Worm (Caenorhabditis elegans) whole organism, late embryonic: Measurements from ENCODE around the gene F28A12.3.
A peak's percentile ranks its signal among the peaks of the same experiment; 100 is the strongest.

Experiments
- C38D4.7 ChIP-seq: fragments of 200-800 bp; sonication (Bioruptor generic); optimal IDR thresholded peaks from 2 replicates; lab custom pipeline; 2018; ENCODE audit warnings: mild to moderate bottlenecking, missing genetic modification characterization, moderate library complexity, missing compliant biosample characterization
- T23F11.4 ChIP-seq: fragments of 200-800 bp; sonication (Bioruptor generic); optimal IDR thresholded peaks from 2 replicates; lab custom pipeline; 2018; ENCODE audit warnings: mild to moderate bottlenecking, missing genetic modification characterization, missing compliant biosample characterization
- ahr-1 ChIP-seq: sonication (generic microtip); optimal IDR thresholded peaks from 2 replicates; lab custom pipeline; 2016; ENCODE audit warnings: missing genetic modification characterization, missing compliant biosample characterization
- ceh-14 ChIP-seq: sonication (generic microtip); optimal IDR thresholded peaks from 2 replicates; lab custom pipeline; 2016; ENCODE audit warnings: missing genotype, missing genetic modification characterization, missing compliant biosample characterization
- ceh-18 ChIP-seq: sonication (generic microtip); optimal IDR thresholded peaks from 2 replicates; lab custom pipeline; 2016; ENCODE audit warnings: missing genetic modification characterization, missing compliant biosample characterization
- ceh-24 ChIP-seq: sonication (generic microtip); optimal IDR thresholded peaks from 2 replicates; lab custom pipeline; 2016; ENCODE audit warnings: mild to moderate bottlenecking, missing genetic modification characterization, missing compliant biosample characterization
- ceh-31 ChIP-seq: sonication (generic microtip); optimal IDR thresholded peaks from 2 replicates; lab custom pipeline; 2016; ENCODE audit warnings: missing genetic modification characterization, missing compliant biosample characterization
- ceh-45 ChIP-seq: fragments of 200-800 bp; sonication (Bioruptor generic); IDR thresholded peaks from 2 replicates; pipeline ENCODE4 v1.3.6; 2022; ENCODE audit warnings: missing genetic modification reagents, missing genetic modification characterization, missing compliant biosample characterization
- ceh-48 ChIP-seq: sonication (generic microtip); optimal IDR thresholded peaks from 2 replicates; lab custom pipeline; 2016; ENCODE audit warnings: missing genetic modification characterization, inconsistent platforms, missing compliant biosample characterization
- ceh-9 ChIP-seq: sonication (generic microtip); optimal IDR thresholded peaks from 2 replicates; lab custom pipeline; 2016; ENCODE audit warnings: mild to moderate bottlenecking, missing genetic modification characterization, inconsistent platforms, missing compliant biosample characterization
- che-1 ChIP-seq: sonication (generic microtip); optimal IDR thresholded peaks from 2 replicates; lab custom pipeline; 2016; ENCODE audit warnings: mild to moderate bottlenecking, missing genetic modification characterization, missing compliant biosample characterization
- dmd-4 ChIP-seq: sonication (generic microtip); optimal IDR thresholded peaks from 2 replicates; lab custom pipeline; 2016; ENCODE audit warnings: borderline replicate concordance, missing genetic modification characterization, missing compliant biosample characterization
- dve-1 ChIP-seq: sonication (generic microtip); optimal IDR thresholded peaks from 2 replicates; lab custom pipeline; 2017; ENCODE audit warnings: antibody characterized with exemption, mild to moderate bottlenecking, missing genetic modification characterization, missing compliant biosample characterization
- elt-2 ChIP-seq: sonication (generic microtip); optimal IDR thresholded peaks from 2 replicates; lab custom pipeline; 2016; ENCODE audit warnings: missing genetic modification reagents, missing genetic modification characterization, missing compliant biosample characterization
- elt-4 ChIP-seq: sonication (generic microtip); optimal IDR thresholded peaks from 2 replicates; lab custom pipeline; 2016; ENCODE audit warnings: missing genetic modification characterization, missing compliant biosample characterization
- eyg-1 ChIP-seq: sonication (generic microtip); optimal IDR thresholded peaks from 2 replicates; lab custom pipeline; 2016; ENCODE audit warnings: missing genotype, missing genetic modification characterization, missing compliant biosample characterization
- madf-2 ChIP-seq: sonication (generic microtip); optimal IDR thresholded peaks from 2 replicates; lab custom pipeline; 2017; ENCODE audit warnings: missing genetic modification characterization, missing compliant biosample characterization
- nhr-11 ChIP-seq: fragments of 150-350 bp; optimal IDR thresholded peaks from 2 replicates; lab custom pipeline; 2014; ENCODE audit warnings: missing biosample characterization, missing genetic modification characterization
- npax-4 ChIP-seq: sonication (generic microtip); optimal IDR thresholded peaks from 2 replicates; lab custom pipeline; 2016; ENCODE audit warnings: missing genetic modification characterization, missing compliant biosample characterization
- pat-9 ChIP-seq: fragments of 200-800 bp; sonication (Bioruptor generic); optimal IDR thresholded peaks from 2 replicates; lab custom pipeline; 2018; ENCODE audit warnings: mild to moderate bottlenecking, missing genetic modification characterization, moderate library complexity, missing compliant biosample characterization
- pha-4 ChIP-seq: fragments of 150-350 bp; optimal IDR thresholded peaks from 2 replicates; lab custom pipeline; 2018; ENCODE audit warnings: missing biosample characterization, missing genetic modification reagents, missing genetic modification characterization
- pqm-1 ChIP-seq: sonication (generic microtip); optimal IDR thresholded peaks from 2 replicates; lab custom pipeline; 2016; ENCODE audit warnings: missing genetic modification characterization, missing compliant biosample characterization
- pros-1 ChIP-seq: fragments of 150-350 bp; optimal IDR thresholded peaks from 2 replicates; lab custom pipeline; 2014; ENCODE audit warnings: missing biosample characterization, missing genetic modification reagents, missing genetic modification characterization
- sdc-2 ChIP-seq: sonication (generic microtip); optimal IDR thresholded peaks from 2 replicates; lab custom pipeline; 2016; ENCODE audit warnings: missing genotype, missing genetic modification characterization, missing compliant biosample characterization
- ttx-3 ChIP-seq: sonication (generic microtip); optimal IDR thresholded peaks from 2 replicates; lab custom pipeline; 2016; ENCODE audit warnings: missing genetic modification reagents, missing genetic modification characterization, missing compliant biosample characterization
- unc-3 ChIP-seq, 2 experiments: fragments of 200-800 bp in 1 of 2; sonication (Bioruptor generic) in 1 of 2; sonication (generic microtip) in 1 of 2; conservative IDR thresholded peaks in 1 of 2; optimal IDR thresholded peaks in 1 of 2; 2 replicates each; pipeline versions ENCODE4 v1.3.6 to Lab custom; 2016 to 2022; ENCODE audit warnings: missing compliant biosample characterization in 2 of 2, missing genetic modification characterization in 2 of 2, missing genetic modification reagents in 1 of 2
- unc-55 ChIP-seq: sonication (generic microtip); optimal IDR thresholded peaks from 2 replicates; lab custom pipeline; 2017; ENCODE audit warnings: missing biosample characterization, missing genetic modification reagents, missing genetic modification characterization
- ztf-16 ChIP-seq: sonication (generic microtip); optimal IDR thresholded peaks from 2 replicates; lab custom pipeline; 2017; ENCODE audit warnings: missing genetic modification characterization, missing compliant biosample characterization

The F28A12.3 gene

DNA sequence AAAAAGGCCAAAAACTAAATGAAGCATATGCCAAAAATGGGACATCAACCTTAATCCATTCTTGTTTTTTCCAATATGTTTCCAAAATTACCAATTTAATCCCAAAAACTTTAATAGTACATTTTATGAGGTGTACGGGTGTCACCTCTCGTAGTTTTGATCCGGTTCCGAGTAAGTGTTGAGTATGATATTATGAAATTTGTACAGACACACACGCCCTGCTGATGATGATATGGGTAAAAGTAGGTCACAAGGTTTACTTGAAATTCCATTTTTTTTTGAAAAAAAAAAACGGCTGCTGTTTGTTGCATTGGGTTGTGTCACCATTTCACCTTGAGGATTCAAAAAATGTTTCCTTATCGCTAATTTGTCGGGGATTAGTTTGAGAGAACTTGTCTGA, 16.7 kb upstream of the F28A12.3 start:
- TF ChIP-seq ceh-31 (tag; lab: Kevin White, UChicago) (no peak), ceh-45 (no peak), madf-2 (no peak), pha-4 (tag; lab: Kevin White, UChicago) (no peak), ztf-16 (tag; lab: Kevin White, UChicago) (no peak), dmd-4 (tag; lab: Kevin White, UChicago) (no peak), nhr-11 (no peak)

- peak; percentile 16 for TF ChIP-seq unc-55 (GFP tag; lab: Kevin White, UChicago)
- TF ChIP-seq elt-4 (tag; lab: Kevin White, UChicago), result no peak
These were observed 13.6 kb upstream of the F28A12.3 start for ce11 chrV:8654460-8655419.

ce11 chrV:8653080-8653821, 12.1 kb upstream of the F28A12.3 start:
- TF ChIP-seq ceh-48 (tag; lab: Kevin White, UChicago), result no peak
- peak; percentile 14 for TF ChIP-seq unc-55 (GFP tag; lab: Kevin White, UChicago)
- TF ChIP-seq, all 69 proteins: peak for 1

DNA sequence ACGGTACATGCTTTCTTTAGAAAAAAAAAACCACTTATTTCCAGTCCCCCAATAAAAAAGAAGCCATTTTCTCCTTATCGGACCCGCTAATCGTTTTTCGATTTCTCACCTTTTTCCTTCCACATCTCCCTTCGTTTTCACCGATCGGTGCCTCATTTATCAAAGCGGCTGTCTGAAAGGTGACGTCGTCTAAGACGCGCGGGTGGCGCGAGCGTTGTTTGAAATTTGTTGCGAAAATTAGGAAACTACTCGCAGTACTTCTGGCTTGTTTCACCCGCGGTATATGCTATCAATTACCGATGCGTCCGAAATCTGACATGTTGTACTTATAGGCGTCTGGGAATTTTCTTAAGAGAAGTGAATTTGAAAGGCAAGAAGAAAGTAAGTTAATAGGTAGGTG, 11.0 kb upstream of the F28A12.3 start:
- TF ChIP-seq pros-1 (tag; lab: Kevin White, UChicago) (no peak), pqm-1 (tag; lab: Kevin White, UChicago) (no peak)

DNA sequence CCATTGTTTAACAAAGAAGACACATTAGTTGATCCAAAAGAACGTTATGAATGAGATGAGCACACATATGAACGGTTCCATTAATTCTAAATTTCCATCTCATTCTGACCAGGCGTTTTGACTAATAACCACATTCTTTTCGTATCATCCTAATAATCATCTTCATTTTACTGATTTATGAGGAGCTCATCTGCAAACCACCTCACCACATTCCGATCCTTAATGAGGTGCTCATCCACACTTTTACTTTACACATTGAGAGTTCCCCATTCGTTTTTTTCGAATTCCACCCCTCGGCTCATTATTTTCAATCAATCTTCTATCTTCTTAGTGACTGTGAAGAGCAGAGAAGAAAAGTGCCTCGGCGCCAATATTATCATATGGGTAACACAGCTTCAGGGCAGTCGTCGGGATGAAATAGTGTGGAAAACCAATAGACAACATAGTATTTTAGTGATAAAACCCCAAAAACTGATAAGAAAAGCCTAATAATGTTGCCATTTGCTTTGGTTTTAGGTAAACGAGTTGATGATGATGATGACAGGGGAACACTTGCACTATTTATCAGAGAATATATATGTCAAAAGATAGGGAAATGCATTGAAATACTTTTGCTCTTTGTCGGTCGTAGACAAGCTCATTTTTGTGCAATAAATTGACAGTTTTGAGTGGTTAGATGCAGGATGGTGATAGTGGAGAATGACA, 10.0 kb upstream of the F28A12.3 start:
- TF ChIP-seq dve-1 (peak; percentile 18), ceh-24 (no peak), elt-2 (peak; percentile 98)
- TF ChIP-seq, all 69 proteins: peak for 2

- no peak for TF ChIP-seq C38D4.7 (GFP tag; lab: Kevin White, UChicago)
- no peak for TF ChIP-seq pat-9 (tag; lab: Kevin White, UChicago)
- TF ChIP-seq ttx-3 (tag; lab: Kevin White, UChicago), result no peak
- no peak for TF ChIP-seq ahr-1
- no peak for TF ChIP-seq T23F11.4 (GFP tag; lab: Kevin White, UChicago)
- no peak for TF ChIP-seq npax-4 (tag; lab: Kevin White, UChicago)
- TF ChIP-seq pqm-1 (tag; lab: Kevin White, UChicago), result no peak
- no peak for TF ChIP-seq sdc-2 (tag; lab: Kevin White, UChicago)
- TF ChIP-seq nhr-11, result no peak
- no peak for TF ChIP-seq unc-3 (GFP tag; conservative IDR thresholded peaks at IDR 0.05; lab: Robert Waterston, UW)
- no peak for TF ChIP-seq unc-3 (tag; optimal IDR thresholded peaks at IDR 0.05; lab: Kevin White, UChicago)
- no peak for TF ChIP-seq ceh-18
- TF ChIP-seq ceh-9 (tag; lab: Kevin White, UChicago), result no peak
- no peak for TF ChIP-seq che-1 (tag; lab: Kevin White, UChicago)
- TF ChIP-seq eyg-1 (tag; lab: Kevin White, UChicago), result no peak
- TF ChIP-seq ceh-14, result no peak
These were observed 9.2 kb upstream of the F28A12.3 start for ce11 chrV:8650365-8650764.
